Worm (Caenorhabditis elegans) whole organism, L4 larva: ENCODE measurements around the gene elo-5.

Experiments used
- D1046.2 ChIP-seq: fragments of 200-800 bp; sonication (Bioruptor generic); IDR thresholded peaks from 2 replicates; pipeline ENCODE4 v1.3.6; 2022; ENCODE audit warnings: missing genetic modification characterization, missing compliant biosample characterization
- F10B5.3 ChIP-seq: sonication (generic microtip); optimal IDR thresholded peaks from 2 replicates; lab custom pipeline; 2016; ENCODE audit warnings: mild to moderate bottlenecking, missing genetic modification characterization, missing compliant biosample characterization
- F26F4.8 ChIP-seq: fragments of 200-800 bp; sonication (Bioruptor generic); conservative IDR thresholded peaks from 2 replicates; pipeline ENCODE4 v1.3.6; 2022; ENCODE audit warnings: missing genetic modification characterization, missing compliant biosample characterization
- F49E8.2 ChIP-seq: sonication (generic microtip); optimal IDR thresholded peaks from 2 replicates; lab custom pipeline; 2016; ENCODE audit warnings: missing compliant biosample characterization, mild to moderate bottlenecking, missing genetic modification characterization, borderline replicate concordance
- T20F7.1 ChIP-seq: fragments of 200-800 bp; sonication (Bioruptor generic); optimal IDR thresholded peaks from 2 replicates; lab custom pipeline; 2018; ENCODE audit warnings: mild to moderate bottlenecking, missing genetic modification characterization, missing compliant biosample characterization
- Y105C5A.15 ChIP-seq: fragments of 200-800 bp; sonication (Bioruptor generic); IDR thresholded peaks from 2 replicates; pipeline ENCODE4 v1.3.6; 2022; ENCODE audit warnings: missing genetic modification characterization, missing compliant biosample characterization
- Y75B8A.6 ChIP-seq: fragments of 200-800 bp; sonication (Bioruptor generic); IDR thresholded peaks from 2 replicates; pipeline ENCODE4 v1.3.6; 2022; ENCODE audit warnings: missing genetic modification reagents, missing genetic modification characterization, missing compliant biosample characterization
- ZK337.2 ChIP-seq: fragments of 200-800 bp; sonication (Bioruptor generic); IDR thresholded peaks from 2 replicates; pipeline ENCODE4 v1.3.6; 2022; ENCODE audit warnings: missing genetic modification reagents, missing genetic modification characterization, missing compliant biosample characterization
- ZK546.5 ChIP-seq, 2 experiments: sonication (generic microtip); optimal IDR thresholded peaks; 2 replicates each; lab custom pipeline; 2017; ENCODE audit warnings: missing biosample characterization in 2 of 2, missing genetic modification characterization in 2 of 2
- aha-1 ChIP-seq: fragments of 150-350 bp; peaks from one replicate; lab custom pipeline; 2014; ENCODE audit warnings: missing biosample characterization, missing genetic modification characterization
- aly-2 ChIP-seq: sonication (generic microtip); optimal IDR thresholded peaks from 2 replicates; lab custom pipeline; 2018; ENCODE audit warnings: missing biosample characterization, missing genetic modification characterization
- arid-1 ChIP-seq: fragments of 200-800 bp; sonication (Bioruptor generic); conservative IDR thresholded peaks from 2 replicates; pipeline ENCODE4 v1.3.6; 2022; ENCODE audit warnings: missing genetic modification reagents, missing genetic modification characterization, missing compliant biosample characterization
- ceh-28 ChIP-seq: fragments of 150-350 bp; optimal IDR thresholded peaks from 2 replicates; lab custom pipeline; 2014; ENCODE audit warnings: missing biosample characterization, missing genetic modification reagents, missing genetic modification characterization
- ceh-82 ChIP-seq: sonication (generic microtip); optimal IDR thresholded peaks from 2 replicates; lab custom pipeline; 2017; ENCODE audit warnings: missing biosample characterization, missing genetic modification characterization
- ctbp-1 ChIP-seq: fragments of 200-800 bp; sonication (Bioruptor generic); IDR thresholded peaks from 2 replicates; pipeline ENCODE4 v1.3.6; 2022; ENCODE audit warnings: missing genetic modification reagents, missing genetic modification characterization, missing compliant biosample characterization
- daf-16 ChIP-seq, 3 experiments: sonication (generic microtip); optimal IDR thresholded peaks; 2 replicates each; lab custom pipeline; 2016 to 2017; ENCODE audit warnings: missing genetic modification characterization in 3 of 3, missing genetic modification reagents in 3 of 3, mild to moderate bottlenecking in 2 of 3, missing compliant biosample characterization in 2 of 3, missing biosample characterization in 1 of 3, moderate library complexity in 1 of 3
- dmd-6 ChIP-seq: fragments of 200-800 bp; sonication (Bioruptor generic); IDR thresholded peaks from 2 replicates; pipeline ENCODE4 v1.3.6; 2022; ENCODE audit warnings: missing genetic modification reagents, missing genetic modification characterization, missing compliant biosample characterization
- dmd-8 ChIP-seq: fragments of 200-800 bp; sonication (Bioruptor generic); IDR thresholded peaks from 2 replicates; pipeline ENCODE4 v1.3.6; 2022; ENCODE audit warnings: missing genetic modification characterization, missing compliant biosample characterization
- dmd-9 ChIP-seq: fragments of 200-800 bp; sonication (Bioruptor generic); IDR thresholded peaks from 2 replicates; pipeline ENCODE4 v1.3.6; 2022; ENCODE audit warnings: missing genetic modification reagents, missing genetic modification characterization, missing compliant biosample characterization
- dpl-1 ChIP-seq: fragments of 150-350 bp; optimal IDR thresholded peaks from 2 replicates; lab custom pipeline; 2014; ENCODE audit warnings: missing biosample characterization, missing genetic modification reagents, missing genetic modification characterization
- dve-1 ChIP-seq: sonication (generic microtip); optimal IDR thresholded peaks from 2 replicates; lab custom pipeline; 2017; ENCODE audit warnings: antibody characterized with exemption, mild to moderate bottlenecking, missing genetic modification characterization, missing compliant biosample characterization; ENCODE audit not compliant: insufficient read depth
- egl-43 ChIP-seq: fragments of 200-800 bp; sonication (Bioruptor generic); IDR thresholded peaks from 2 replicates; pipeline ENCODE4 v1.3.6; 2022; ENCODE audit warnings: missing genetic modification reagents, missing genetic modification characterization, missing compliant biosample characterization
- fkh-10 ChIP-seq: fragments of 150-350 bp; optimal IDR thresholded peaks from 2 replicates; lab custom pipeline; 2014; ENCODE audit warnings: missing biosample characterization, missing genetic modification reagents, missing genetic modification characterization
- fos-1 ChIP-seq: fragments of 150-350 bp; optimal IDR thresholded peaks from 2 replicates; lab custom pipeline; 2014; ENCODE audit warnings: missing biosample characterization, missing genetic modification characterization
- hlh-11 ChIP-seq: fragments of 200-800 bp; sonication (Bioruptor generic); optimal IDR thresholded peaks from 2 replicates; lab custom pipeline; 2018; ENCODE audit warnings: mild to moderate bottlenecking, missing genetic modification characterization, missing compliant biosample characterization
- hlh-30 ChIP-seq: sonication (generic microtip); optimal IDR thresholded peaks from 2 replicates; lab custom pipeline; 2017; ENCODE audit warnings: antibody characterized with exemption, mild to moderate bottlenecking, missing genetic modification characterization, missing compliant biosample characterization; ENCODE audit not compliant: insufficient read depth
- jun-1 ChIP-seq: fragments of 150-350 bp; optimal IDR thresholded peaks from 2 replicates; lab custom pipeline; 2014; ENCODE audit warnings: missing biosample characterization, missing genetic modification reagents, missing genetic modification characterization
- lin-1 ChIP-seq: fragments of 200-800 bp; sonication (Bioruptor generic); IDR thresholded peaks from 2 replicates; pipeline ENCODE4 v1.3.6; 2022; ENCODE audit warnings: missing genetic modification reagents, missing genetic modification characterization, missing compliant biosample characterization
- lin-13 ChIP-seq: fragments of 150-350 bp; optimal IDR thresholded peaks from 2 replicates; lab custom pipeline; 2014; ENCODE audit warnings: missing biosample characterization, missing genetic modification reagents, missing genetic modification characterization
- lin-15B ChIP-seq: fragments of 150-350 bp; sonication (generic microtip); optimal IDR thresholded peaks from 3 replicates; lab custom pipeline; 2014; ENCODE audit warnings: missing biosample characterization, missing genetic modification characterization
- lin-38 ChIP-seq: fragments of 200-800 bp; sonication (Bioruptor generic); IDR thresholded peaks from 2 replicates; pipeline ENCODE4 v1.3.6; 2022; ENCODE audit warnings: missing genetic modification reagents, missing genetic modification characterization, missing compliant biosample characterization
- lin-39 ChIP-seq: fragments of 150-350 bp; optimal IDR thresholded peaks from 2 replicates; lab custom pipeline; 2014; ENCODE audit warnings: missing biosample characterization, missing genetic modification reagents, missing genetic modification characterization
- lir-3 ChIP-seq: sonication (generic microtip); optimal IDR thresholded peaks from 2 replicates; lab custom pipeline; 2016; ENCODE audit warnings: mild to moderate bottlenecking, missing genetic modification characterization, missing compliant biosample characterization
- lsy-2 ChIP-seq, 2 experiments: fragments of 150-350 bp in 1 of 2; sonication (generic microtip) in 1 of 2; optimal IDR thresholded peaks; 2 replicates each; lab custom pipeline; 2014 to 2017; ENCODE audit warnings: missing biosample characterization in 2 of 2, missing genetic modification characterization in 2 of 2
- nhr-102 ChIP-seq: sonication (generic microtip); optimal IDR thresholded peaks from 2 replicates; lab custom pipeline; 2016; ENCODE audit warnings: mild to moderate bottlenecking, missing genetic modification characterization, moderate library complexity, missing compliant biosample characterization
- nhr-111 ChIP-seq: fragments of 200-800 bp; sonication (Bioruptor generic); optimal IDR thresholded peaks from 2 replicates; lab custom pipeline; 2018; ENCODE audit warnings: mild to moderate bottlenecking, missing genetic modification characterization, missing compliant biosample characterization
- nhr-28 ChIP-seq: fragments of 150-350 bp; optimal IDR thresholded peaks from 2 replicates; lab custom pipeline; 2014; ENCODE audit warnings: missing biosample characterization, missing genetic modification characterization
- nhr-42 ChIP-seq: fragments of 200-800 bp; sonication (Bioruptor generic); IDR thresholded peaks from 2 replicates; pipeline ENCODE4 v1.3.6; 2022; ENCODE audit warnings: missing genetic modification characterization, missing compliant biosample characterization
- php-3 ChIP-seq: fragments of 200-800 bp; sonication (Bioruptor generic); IDR thresholded peaks from 2 replicates; pipeline ENCODE4 v1.3.6; 2022; ENCODE audit warnings: missing genetic modification reagents, missing genetic modification characterization, missing compliant biosample characterization
- rbr-2 ChIP-seq: sonication (generic microtip); optimal IDR thresholded peaks from 2 replicates; lab custom pipeline; 2016; ENCODE audit warnings: missing genotype, missing genetic modification characterization, missing compliant biosample characterization
- snpc-1.2 ChIP-seq: fragments of 200-800 bp; sonication (Bioruptor generic); IDR thresholded peaks from 2 replicates; pipeline ENCODE4 v1.3.6; 2022; ENCODE audit warnings: missing genetic modification reagents, missing genetic modification characterization, missing compliant biosample characterization
- snpc-4 ChIP-seq: fragments of 150-350 bp; optimal IDR thresholded peaks from 2 replicates; lab custom pipeline; 2014; ENCODE audit warnings: missing biosample characterization, missing genetic modification characterization
- spr-1 ChIP-seq: sonication (generic microtip); optimal IDR thresholded peaks from 2 replicates; lab custom pipeline; 2016; ENCODE audit warnings: mild to moderate bottlenecking, missing genetic modification characterization, missing compliant biosample characterization
- tra-1 ChIP-seq: fragments of 200-800 bp; sonication (Bioruptor generic); IDR thresholded peaks from 2 replicates; pipeline ENCODE4 v1.3.6; 2022; ENCODE audit warnings: missing genetic modification reagents, missing genetic modification characterization, missing compliant biosample characterization
- unc-130 ChIP-seq: sonication (generic microtip); optimal IDR thresholded peaks from 2 replicates; lab custom pipeline; 2016; ENCODE audit warnings: missing genetic modification reagents, missing genetic modification characterization, missing compliant biosample characterization
- unc-39 ChIP-seq: sonication (generic microtip); optimal IDR thresholded peaks from 2 replicates; lab custom pipeline; 2017; ENCODE audit warnings: missing biosample characterization, missing genetic modification characterization
- zip-11 ChIP-seq: fragments of 200-800 bp; sonication (Bioruptor generic); IDR thresholded peaks from 2 replicates; pipeline ENCODE4 v1.3.6; 2022; ENCODE audit warnings: missing genetic modification characterization, missing compliant biosample characterization
- zip-2 ChIP-seq: fragments of 150-350 bp; optimal IDR thresholded peaks from 2 replicates; lab custom pipeline; 2014; ENCODE audit warnings: missing biosample characterization, missing genetic modification characterization
- ztf-11 ChIP-seq: fragments of 150-350 bp; optimal IDR thresholded peaks from 2 replicates; lab custom pipeline; 2014; ENCODE audit warnings: missing biosample characterization, missing genetic modification characterization
- ztf-7 ChIP-seq: fragments of 150-350 bp; optimal IDR thresholded peaks from 2 replicates; lab custom pipeline; 2014; ENCODE audit warnings: missing biosample characterization, missing genetic modification characterization

Gene elo-5

DNA sequence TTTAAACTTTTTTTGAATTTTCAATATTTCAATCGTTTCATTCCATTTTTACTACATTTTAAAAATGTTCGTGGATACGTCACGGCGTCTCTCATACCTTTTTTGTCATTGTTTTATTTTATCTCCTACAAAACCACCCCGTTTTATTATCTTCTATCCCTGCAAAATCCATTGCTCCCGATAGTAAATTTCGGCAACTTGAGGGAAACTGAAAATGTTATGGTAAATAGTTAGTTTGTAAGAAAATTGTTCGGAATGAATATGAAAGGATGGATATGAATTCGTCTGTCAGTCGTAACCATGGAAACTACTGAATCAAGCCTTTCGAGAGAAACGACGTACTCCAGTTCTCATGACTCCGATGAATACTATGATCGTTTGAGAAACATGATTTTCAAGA, 4.4 kb upstream of the elo-5 start, which contains the start of gene F41H10.2:
TSS of gene F41H10.2 (plus strand) at position 301 of the 400 bp plus-strand sequence.
- no peak for TF ChIP-seq dpl-1 (GFP tag; lab: Kevin White, UChicago)
- no peak for TF ChIP-seq jun-1 (tag; lab: Kevin White, UChicago)
- no peak for TF ChIP-seq F49E8.2 (tag; lab: Kevin White, UChicago)
- no peak for TF ChIP-seq lir-3 (tag; lab: Kevin White, UChicago)
- TF ChIP-seq dmd-9, result no peak
- peak; percentile 66 for TF ChIP-seq aha-1 (tag; lab: Kevin White, UChicago)
- no peak for TF ChIP-seq F26F4.8
- no peak for TF ChIP-seq aly-2 (tag; lab: Kevin White, UChicago)

DNA sequence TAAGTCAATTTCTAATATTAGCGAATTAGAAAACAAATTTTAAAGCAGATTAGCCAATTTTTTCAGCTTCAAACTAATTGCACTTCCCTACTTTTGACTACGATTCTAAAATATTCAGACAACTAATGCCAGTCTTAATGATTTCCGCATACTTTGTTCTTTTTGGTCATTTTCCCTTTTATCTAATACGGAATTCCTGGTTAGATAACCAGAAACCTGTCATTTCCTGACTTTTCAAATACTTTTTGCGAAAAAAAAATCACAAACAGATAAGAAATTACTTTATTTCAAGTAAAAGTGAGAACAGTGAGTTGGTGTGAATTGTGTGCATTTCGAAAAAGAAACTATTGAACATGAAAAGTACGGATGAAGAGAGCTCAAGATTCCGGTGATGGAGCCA, 3.2 kb upstream of the elo-5 start:
- TF ChIP-seq arid-1 (no peak), Y105C5A.15 (GFP tag; lab: Robert Waterston, UW) (no peak), php-3 (0 out of 2 replicates have a peak, but pooled peaks have one; percentile 16), unc-130 (GFP tag; lab: Kevin White, UChicago) (no peak), ztf-11 (tag; lab: Kevin White, UChicago) (no peak), D1046.2 (GFP tag; lab: Robert Waterston, UW) (no peak), nhr-102 (no peak), dmd-8 (GFP tag; lab: Robert Waterston, UW) (no peak), jun-1 (tag; lab: Kevin White, UChicago) (no peak), lin-13 (GFP tag; lab: Kevin White, UChicago) (no peak), zip-2 (no peak), T20F7.1 (GFP tag; lab: Kevin White, UChicago) (no peak), F26F4.8 (no peak), lin-15B (no peak), lin-1 (GFP tag; lab: Robert Waterston, UW) (no peak), ZK546.5 (tag; optimal IDR thresholded peaks at IDR 0.05; lab: Kevin White, UChicago) (no peak), lin-38 (GFP tag; lab: Robert Waterston, UW) (no peak), F10B5.3 (no peak), unc-39 (tag; lab: Kevin White, UChicago) (no peak), spr-1 (tag; lab: Kevin White, UChicago) (no peak), Y75B8A.6 (GFP tag; lab: Robert Waterston, UW) (no peak), nhr-111 (GFP tag; lab: Kevin White, UChicago) (no peak), tra-1 (GFP tag; lab: Robert Waterston, UW) (peak; percentile 61; the same call in 1 of the 2 replicates), fkh-10 (GFP tag; lab: Kevin White, UChicago) (no peak), ceh-82 (tag; lab: Kevin White, UChicago) (no peak), hlh-30 (tag; lab: Kevin White, UChicago) (no peak), ztf-7 (tag; lab: Kevin White, UChicago) (no peak), nhr-42 (GFP tag; lab: Robert Waterston, UW) (no peak), ZK337.2 (GFP tag; lab: Robert Waterston, UW) (no peak), ctbp-1 (GFP tag; lab: Robert Waterston, UW) (no peak), fos-1 (tag; lab: Kevin White, UChicago) (no peak), nhr-28 (tag; lab: Kevin White, UChicago) (peak; percentile 53), dmd-6 (GFP tag; lab: Robert Waterston, UW) (peak; percentile 77), rbr-2 (tag; lab: Kevin White, UChicago) (no peak), zip-11 (GFP tag; lab: Robert Waterston, UW) (no peak), F49E8.2 (tag; lab: Kevin White, UChicago) (no peak), lsy-2 (tag; optimal IDR thresholded peaks at IDR 0.05; lab: Kevin White, UChicago) (no peak), ceh-28 (tag; lab: Kevin White, UChicago) (no peak), hlh-11 (tag; lab: Kevin White, UChicago) (peak; percentile 14), lin-39 (tag; lab: Kevin White, UChicago) (no peak), egl-43 (GFP tag; lab: Robert Waterston, UW) (no peak), dve-1 (peak; percentile 70), snpc-4 (no peak), snpc-1.2 (GFP tag; lab: Robert Waterston, UW) (no peak), daf-16 (GFP tag; optimal IDR thresholded peaks at IDR 0.05; lab: Kevin White, UChicago) (no peak), daf-16 (tag; optimal IDR thresholded peaks at IDR 0.05; lab: Kevin White, UChicago) (peak; percentile 65)
